Fruit fly (Drosophila melanogaster) whole organism, prepupa: ENCODE measurements around the gene mTerf3.

ENCODE experiments used
- CG10631 ChIP-seq: fragments of 200-800 bp; sonication (Bioruptor generic); optimal IDR thresholded peaks from 2 replicates; lab custom pipeline; 2016; ENCODE audit warnings: missing biosample characterization, missing genetic modification characterization
- CG10669 ChIP-seq: fragments of 200-800 bp; sonication (Bioruptor generic); optimal IDR thresholded peaks from 3 replicates; lab custom pipeline; 2018; ENCODE audit warnings: missing biosample characterization, mild to moderate bottlenecking, missing genetic modification characterization, moderate library complexity
- CG11294 ChIP-seq: fragments of 200-800 bp; sonication (Bioruptor generic); IDR thresholded peaks from 2 replicates; pipeline ENCODE4 v1.3.6; 2022; ENCODE audit warnings: missing biosample characterization, missing genetic modification characterization
- CG11762 ChIP-seq: fragments of 200-800 bp; sonication (Bioruptor generic); optimal IDR thresholded peaks from 3 replicates; lab custom pipeline; 2016; ENCODE audit warnings: missing biosample characterization, missing genetic modification characterization; ENCODE audit not compliant: insufficient read depth
- CG11902 ChIP-seq: fragments of 200-800 bp; sonication (Bioruptor generic); optimal IDR thresholded peaks from 3 replicates; lab custom pipeline; 2016; ENCODE audit warnings: missing biosample characterization, missing genetic modification characterization
- CG1621 ChIP-seq: fragments of 200-800 bp; sonication (Bioruptor generic); optimal IDR thresholded peaks from 3 replicates; lab custom pipeline; 2018; ENCODE audit warnings: missing biosample characterization, mild to moderate bottlenecking, missing genetic modification characterization
- CG16779 ChIP-seq: fragments of 200-800 bp; sonication (Bioruptor generic); optimal IDR thresholded peaks from 3 replicates; lab custom pipeline; 2017; ENCODE audit warnings: missing biosample characterization, mild to moderate bottlenecking, missing genetic modification characterization
- CG31627 ChIP-seq: fragments of 200-800 bp; sonication (Bioruptor generic); optimal IDR thresholded peaks from 3 replicates; lab custom pipeline; 2016; ENCODE audit warnings: missing biosample characterization, missing genetic modification characterization
- CG32006 ChIP-seq: fragments of 200-800 bp; sonication (Bioruptor generic); optimal IDR thresholded peaks from 3 replicates; lab custom pipeline; 2017; ENCODE audit warnings: missing biosample characterization, mild to moderate bottlenecking, missing genetic modification characterization
- CG34406 ChIP-seq: fragments of 200-800 bp; sonication (Bioruptor generic); optimal IDR thresholded peaks from 3 replicates; lab custom pipeline; 2016; ENCODE audit warnings: missing biosample characterization, missing genetic modification characterization
- CG4318 ChIP-seq: fragments of 200-800 bp; sonication (Bioruptor generic); optimal IDR thresholded peaks from 3 replicates; lab custom pipeline; 2017; ENCODE audit warnings: missing biosample characterization, mild to moderate bottlenecking, missing genetic modification characterization
- CG6792 ChIP-seq: fragments of 200-800 bp; sonication (Bioruptor generic); optimal IDR thresholded peaks from 3 replicates; lab custom pipeline; 2016; ENCODE audit warnings: missing biosample characterization, missing genetic modification characterization
- CG7368 ChIP-seq: fragments of 200-800 bp; sonication (Bioruptor generic); optimal IDR thresholded peaks from 3 replicates; lab custom pipeline; 2016; ENCODE audit warnings: missing biosample characterization, missing genetic modification characterization
- CG8119 ChIP-seq: fragments of 200-800 bp; sonication (Bioruptor generic); IDR thresholded peaks from 3 replicates; pipeline ENCODE4 v1.3.6; 2022; ENCODE audit warnings: missing biosample characterization, missing genetic modification characterization
- CG8319 ChIP-seq: fragments of 200-800 bp; sonication (Bioruptor generic); optimal IDR thresholded peaks from 3 replicates; lab custom pipeline; 2016; ENCODE audit warnings: missing biosample characterization, missing genetic modification characterization
- CG8632 ChIP-seq: fragments of 200-800 bp; sonication (Bioruptor generic); optimal IDR thresholded peaks from 3 replicates; lab custom pipeline; 2016; ENCODE audit warnings: missing biosample characterization, missing genetic modification characterization
- CG9139 ChIP-seq: fragments of 200-800 bp; sonication (Bioruptor generic); optimal IDR thresholded peaks from 3 replicates; lab custom pipeline; 2017; ENCODE audit warnings: missing biosample characterization, mild to moderate bottlenecking, missing genetic modification characterization
- Eip75B ChIP-seq: fragments of 200-800 bp; sonication (Bioruptor generic); optimal IDR thresholded peaks from 3 replicates; lab custom pipeline; 2016; ENCODE audit warnings: missing biosample characterization, missing genetic modification characterization
- Eip78C ChIP-seq: fragments of 200-800 bp; sonication (Bioruptor generic); peaks from one replicate; lab custom pipeline; 2016; ENCODE audit warnings: missing biosample characterization, missing genetic modification characterization
- Eip93F ChIP-seq: fragments of 200-800 bp; sonication (Bioruptor generic); optimal IDR thresholded peaks from 2 replicates; lab custom pipeline; 2016; ENCODE audit warnings: missing biosample characterization, mild to moderate bottlenecking, missing genetic modification characterization
- Ets21C ChIP-seq: fragments of 200-800 bp; sonication (Bioruptor generic); optimal IDR thresholded peaks from 3 replicates; lab custom pipeline; 2016; ENCODE audit warnings: missing biosample characterization, missing genetic modification characterization
- Ets96B ChIP-seq: fragments of 200-800 bp; optimal IDR thresholded peaks from 2 replicates; lab custom pipeline; 2019; ENCODE audit warnings: missing biosample characterization, mild to moderate bottlenecking, missing genetic modification characterization, moderate library complexity
- Gug ChIP-seq: fragments of 200-800 bp; sonication (Bioruptor generic); IDR thresholded peaks from 2 replicates; pipeline ENCODE4 v1.3.6; 2022; ENCODE audit warnings: missing biosample characterization, missing genetic modification characterization
- Hr38 ChIP-seq: sonication (Bioruptor generic); optimal IDR thresholded peaks from 2 replicates; lab custom pipeline; 2016; ENCODE audit warnings: missing biosample characterization, missing genetic modification characterization
- Hr39 ChIP-seq: fragments of 200-800 bp; sonication (Bioruptor generic); optimal IDR thresholded peaks from 2 replicates; lab custom pipeline; 2016; ENCODE audit warnings: missing biosample characterization, missing genetic modification characterization
- Hr4 ChIP-seq: fragments of 200-800 bp; sonication (Bioruptor generic); optimal IDR thresholded peaks from 3 replicates; lab custom pipeline; 2016; ENCODE audit warnings: missing biosample characterization, missing genetic modification characterization
- Lpt ChIP-seq: fragments of 200-800 bp; sonication (Bioruptor generic); optimal IDR thresholded peaks from 3 replicates; lab custom pipeline; 2016; ENCODE audit warnings: missing biosample characterization, missing genetic modification characterization
- Met ChIP-seq: fragments of 200-800 bp; sonication (Bioruptor generic); optimal IDR thresholded peaks from 3 replicates; lab custom pipeline; 2016; ENCODE audit warnings: missing biosample characterization, missing genetic modification characterization
- Smox ChIP-seq: fragments of 200-800 bp; sonication (Bioruptor generic); optimal IDR thresholded peaks from 3 replicates; lab custom pipeline; 2016; ENCODE audit warnings: missing biosample characterization, missing genetic modification characterization
- Sox102F ChIP-seq: fragments of 200-800 bp; sonication (Bioruptor generic); optimal IDR thresholded peaks from 2 replicates; lab custom pipeline; 2016; ENCODE audit warnings: missing biosample characterization, mild to moderate bottlenecking, missing genetic modification characterization
- Sox14 ChIP-seq: fragments of 200-800 bp; sonication (Bioruptor generic); optimal IDR thresholded peaks from 3 replicates; lab custom pipeline; 2016; ENCODE audit warnings: missing biosample characterization, missing genetic modification characterization
- achi ChIP-seq: fragments of 200-800 bp; sonication (Bioruptor generic); optimal IDR thresholded peaks from 3 replicates; lab custom pipeline; 2016; ENCODE audit warnings: missing biosample characterization, missing genetic modification characterization
- acj6 ChIP-seq: fragments of 200-800 bp; sonication (Bioruptor generic); optimal IDR thresholded peaks from 3 replicates; lab custom pipeline; 2016; ENCODE audit warnings: missing biosample characterization, missing genetic modification characterization
- dsx ChIP-seq: fragments of 200-800 bp; optimal IDR thresholded peaks from 3 replicates; lab custom pipeline; 2019; ENCODE audit warnings: missing biosample characterization, mild to moderate bottlenecking, missing genetic modification characterization, moderate library complexity; ENCODE audit not compliant: poor library complexity, severe bottlenecking
- eg ChIP-seq: fragments of 200-800 bp; sonication (Bioruptor generic); IDR thresholded peaks from 3 replicates; pipeline ENCODE4 v1.3.6; 2022; ENCODE audit warnings: missing biosample characterization, missing genetic modification characterization
- esn ChIP-seq: fragments of 200-800 bp; sonication (Bioruptor generic); optimal IDR thresholded peaks from 2 replicates; lab custom pipeline; 2016; ENCODE audit warnings: missing biosample characterization, mild to moderate bottlenecking, missing genetic modification characterization, moderate library complexity
- fd59A ChIP-seq: fragments of 200-800 bp; sonication (Bioruptor generic); optimal IDR thresholded peaks from 2 replicates; lab custom pipeline; 2017; ENCODE audit warnings: missing biosample characterization, mild to moderate bottlenecking, missing genetic modification characterization, missing genetic modification reagents
- fd85E ChIP-seq: fragments of 200-800 bp; sonication (Bioruptor generic); optimal IDR thresholded peaks from 3 replicates; lab custom pipeline; 2016; ENCODE audit warnings: missing biosample characterization, missing genetic modification characterization
- fkh ChIP-seq: fragments of 200-800 bp; sonication (Bioruptor generic); optimal IDR thresholded peaks from 3 replicates; lab custom pipeline; 2017; ENCODE audit warnings: missing biosample characterization, mild to moderate bottlenecking, missing genetic modification characterization, moderate library complexity
- lz ChIP-seq: fragments of 200-800 bp; sonication (Bioruptor generic); optimal IDR thresholded peaks from 3 replicates; lab custom pipeline; 2016; ENCODE audit warnings: missing biosample characterization, missing genetic modification characterization
- net ChIP-seq: fragments of 200-800 bp; sonication (Bioruptor generic); optimal IDR thresholded peaks from 3 replicates; lab custom pipeline; 2016; ENCODE audit warnings: missing biosample characterization, missing genetic modification characterization
- pdm3 ChIP-seq: fragments of 200-800 bp; sonication (Bioruptor generic); optimal IDR thresholded peaks from 3 replicates; lab custom pipeline; 2016; ENCODE audit warnings: missing biosample characterization, missing genetic modification characterization
- salr ChIP-seq, 2 experiments: fragments of 200-800 bp; sonication (Bioruptor generic); optimal IDR thresholded peaks; 3 replicates each; lab custom pipeline; 2016 to 2018; ENCODE audit warnings: missing biosample characterization in 2 of 2, missing genetic modification characterization in 2 of 2, mild to moderate bottlenecking in 1 of 2
- spab ChIP-seq: fragments of 200-800 bp; sonication (Bioruptor generic); optimal IDR thresholded peaks from 2 replicates; lab custom pipeline; 2017; ENCODE audit warnings: missing biosample characterization, mild to moderate bottlenecking, missing genetic modification characterization, missing genetic modification reagents
- svp ChIP-seq: fragments of 200-800 bp; sonication (Bioruptor generic); peaks from one replicate; lab custom pipeline; 2016; ENCODE audit warnings: missing biosample characterization, missing genetic modification characterization
- vri ChIP-seq: fragments of 200-800 bp; sonication (Bioruptor generic); optimal IDR thresholded peaks from 3 replicates; lab custom pipeline; 2016; ENCODE audit warnings: missing biosample characterization, mild to moderate bottlenecking, missing genetic modification characterization

mTerf3 gene

dm6 chr3L:20520687-20521169 lies at the start of gene mTerf3, which contains the start of gene CG5104:
TSS of gene mTerf3 (minus strand) at chr3L:20520772.
TSS of gene CG5104 (plus strand) at chr3L:20521009.
- no peak for TF ChIP-seq fd59A
- TF ChIP-seq fkh (GFP tag; lab: Kevin White, UChicago): no peak
- TF ChIP-seq Eip75B (GFP tag; lab: Kevin White, UChicago): no peak
- peak; percentile 25 for TF ChIP-seq Met (GFP tag; lab: Kevin White, UChicago)
- no peak for TF ChIP-seq salr (GFP tag; optimal IDR thresholded peaks at IDR 0.05; lab: Kevin White, UChicago)
- no peak for TF ChIP-seq Hr4 (GFP tag; lab: Kevin White, UChicago)
- TF ChIP-seq esn: peak; percentile 0
- TF ChIP-seq eg (GFP tag; lab: Robert Waterston, UW): no peak
- TF ChIP-seq Sox102F: no peak
- peak; percentile 23 for TF ChIP-seq Sox14 (GFP tag; lab: Kevin White, UChicago)
- TF ChIP-seq Ets96B (tag; lab: Kevin White, UChicago): no peak
- no peak for TF ChIP-seq CG10631 (GFP tag; lab: Kevin White, UChicago)
- peak; percentile 46 for TF ChIP-seq vri
- no peak for TF ChIP-seq CG10669
- TF ChIP-seq Gug: no peak
- no peak for TF ChIP-seq CG11294 (GFP tag; lab: Robert Waterston, UW)
- no peak for TF ChIP-seq dsx (GFP tag; lab: Kevin White, UChicago)
- no peak for TF ChIP-seq achi
- TF ChIP-seq CG6792: no peak
- TF ChIP-seq CG31627: peak; percentile 12
- peak; percentile 15 for TF ChIP-seq CG1621 (tag; lab: Kevin White, UChicago)
- TF ChIP-seq acj6 (GFP tag; lab: Kevin White, UChicago): peak; percentile 20
- no peak for TF ChIP-seq CG32006 (GFP tag; lab: Kevin White, UChicago)
- TF ChIP-seq lz (GFP tag; lab: Kevin White, UChicago): no peak
- peak; percentile 1 for TF ChIP-seq pdm3 (GFP tag; lab: Kevin White, UChicago)
- no peak for TF ChIP-seq Hr38 (GFP tag; lab: Kevin White, UChicago)
- no peak for TF ChIP-seq CG4318 (GFP tag; lab: Kevin White, UChicago)
- peak; percentile 27 for TF ChIP-seq Smox
- no peak for TF ChIP-seq Ets21C (GFP tag; lab: Kevin White, UChicago)
- peak; percentile 31 for TF ChIP-seq svp
- no peak for TF ChIP-seq Lpt
- TF ChIP-seq Eip93F (GFP tag; lab: Kevin White, UChicago): peak; percentile 16
- no peak for TF ChIP-seq CG11762 (GFP tag; lab: Kevin White, UChicago)
- TF ChIP-seq spab (GFP tag; lab: Kevin White, UChicago): no peak
- no peak for TF ChIP-seq CG8119
- TF ChIP-seq CG11902 (GFP tag; lab: Kevin White, UChicago): no peak
- TF ChIP-seq CG8319 (GFP tag; lab: Kevin White, UChicago): no peak
- TF ChIP-seq Eip78C (GFP tag; lab: Kevin White, UChicago): peak; percentile 66
- TF ChIP-seq CG7368: no peak
- TF ChIP-seq Hr39: no peak
- no peak for TF ChIP-seq CG9139 (GFP tag; lab: Kevin White, UChicago)
- TF ChIP-seq CG16779 (tag; lab: Kevin White, UChicago): no peak
- no peak for TF ChIP-seq CG8632 (GFP tag; lab: Kevin White, UChicago)
- no peak for TF ChIP-seq CG34406 (GFP tag; lab: Kevin White, UChicago)
- TF ChIP-seq net (GFP tag; lab: Kevin White, UChicago): no peak
- TF ChIP-seq fd85E (GFP tag; lab: Kevin White, UChicago): no peak
